Worm (Caenorhabditis elegans): ENCODE data around the gene Y17D7B.3.
A peak's percentile ranks its signal among the peaks of the same experiment; 100 is the strongest.

Y17D7B.3 gene

DNA sequence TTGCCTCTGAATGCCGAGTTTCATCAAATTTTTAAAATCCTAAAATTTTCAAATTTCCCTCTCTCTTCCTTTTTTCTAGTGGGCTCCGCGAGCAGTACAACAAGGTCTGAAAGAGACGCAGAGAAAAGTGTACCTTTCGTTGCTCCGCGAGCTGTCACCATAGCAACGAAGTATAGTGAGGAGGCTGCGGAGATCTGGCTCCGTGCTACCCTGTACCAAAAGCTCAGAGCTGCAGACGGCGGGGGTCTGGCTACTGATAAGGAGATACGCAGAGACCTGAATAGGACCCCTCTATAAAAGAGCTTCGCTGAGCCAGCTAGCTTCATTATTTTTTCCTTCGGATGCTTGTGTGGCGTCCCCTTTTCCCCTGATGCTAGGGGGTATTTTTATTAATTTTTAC, 3.1 kb downstream of the Y17D7B.3 start, which contains the start of gene Y17D7B.10 (continued):
- TF ChIP-seq ceh-58 (GFP tag; IDR thresholded peaks at IDR 0.05) (no peak), K12H6.12 (tag; optimal IDR thresholded peaks at IDR 0.05) (no peak), fkh-3 (tag; optimal IDR thresholded peaks at IDR 0.05) (no peak), ceh-27 (GFP tag; optimal IDR thresholded peaks at IDR 0.05) (no peak), sdz-38 (tag; optimal IDR thresholded peaks at IDR 0.05) (no peak)

DNA sequence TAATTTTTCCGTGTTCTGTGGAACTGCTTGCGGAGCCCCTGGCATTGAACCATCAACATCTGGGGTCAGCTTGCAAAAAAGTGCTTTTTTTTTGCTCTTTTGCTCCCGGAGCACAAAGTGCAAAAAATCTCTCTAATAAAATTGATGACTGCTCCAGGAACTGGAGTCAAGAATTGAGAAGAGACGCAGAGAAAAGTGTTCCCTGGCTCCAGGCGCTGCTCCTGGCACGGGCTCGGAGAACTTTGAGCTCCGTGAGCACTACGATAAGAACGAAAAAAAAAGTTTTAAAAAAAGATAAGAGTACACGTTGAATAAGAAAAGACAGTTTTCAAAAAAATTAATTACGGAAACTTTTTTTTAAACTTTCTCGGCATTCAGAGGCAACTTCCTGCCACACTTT, 3.8 kb downstream of the Y17D7B.3 start:
- TF ChIP-seq F22D6.2 (tag; optimal IDR thresholded peaks at IDR 0.05) (no peak), bed-2 (GFP tag; IDR thresholded peaks at IDR 0.05) (no peak), zfh-2 (GFP tag; conservative IDR thresholded peaks at IDR 0.05) (peak; percentile 48), attf-6 (GFP tag; IDR thresholded peaks at IDR 0.05) (no peak), mes-4 (tag; optimal IDR thresholded peaks at IDR 0.05) (no peak), F52B5.7 (tag; optimal IDR thresholded peaks at IDR 0.05) (no peak), athp-1 (tag; optimal IDR thresholded peaks at IDR 0.05) (no peak), repo-1 (tag; optimal IDR thresholded peaks at IDR 0.05) (no peak), ztf-28 (GFP tag; IDR thresholded peaks at IDR 0.05) (no peak), snpc-4 (GFP tag; optimal IDR thresholded peaks at IDR 0.05) (no peak), snpc-4 (tag; optimal IDR thresholded peaks at IDR 0.05) (peak in 1 of 4 experiments; percentile 15), B0261.1 (tag; optimal IDR thresholded peaks at IDR 0.05) (no peak), rcor-1 (GFP tag; IDR thresholded peaks at IDR 0.05) (no peak), egrh-3 (GFP tag; IDR thresholded peaks at IDR 0.05) (no peak), hmg-20 (GFP tag; IDR thresholded peaks at IDR 0.05) (no peak), nhr-80 (tag; optimal IDR thresholded peaks at IDR 0.05) (peak; percentile 76), ceh-100 (GFP tag; IDR thresholded peaks at IDR 0.05) (no peak), Y67H2A.10 (GFP tag; conservative IDR thresholded peaks at IDR 0.05) (no peak), lin-35 (GFP tag; optimal IDR thresholded peaks at IDR 0.05) (peak in 1 of 3 experiments; percentile 15), dox-1 (GFP tag; IDR thresholded peaks at IDR 0.05) (peak; percentile 61), K11D2.4 (GFP tag; IDR thresholded peaks at IDR 0.05) (no peak), F55B11.4 (tag; optimal IDR thresholded peaks at IDR 0.05; ENCODE audit: borderline replicate concordance, insufficient read depth) (no peak), hlh-12 (tag; optimal IDR thresholded peaks at IDR 0.05) (no peak), Y79H2A.3 (GFP tag; conservative IDR thresholded peaks at IDR 0.05) (no peak), hmg-1.2 (GFP tag; IDR thresholded peaks at IDR 0.05) (peak; percentile 27; the same call in 1 of the 2 replicates), ceh-79 (tag; optimal IDR thresholded peaks at IDR 0.05) (no peak), sptf-2 (GFP tag; optimal IDR thresholded peaks at IDR 0.05) (no peak), B0035.1 (tag; optimal IDR thresholded peaks at IDR 0.05) (no peak), ztf-18 (tag; optimal IDR thresholded peaks at IDR 0.05) (no peak), lir-1 (GFP tag; conservative IDR thresholded peaks at IDR 0.05) (no peak), dpl-1 (GFP tag; optimal IDR thresholded peaks at IDR 0.05) (no peak), cebp-1 (GFP tag; IDR thresholded peaks at IDR 0.05) (no peak), cebp-1 (tag; optimal IDR thresholded peaks at IDR 0.05) (peak; percentile 32), ztf-25 (GFP tag; IDR thresholded peaks at IDR 0.05) (no peak)

DNA sequence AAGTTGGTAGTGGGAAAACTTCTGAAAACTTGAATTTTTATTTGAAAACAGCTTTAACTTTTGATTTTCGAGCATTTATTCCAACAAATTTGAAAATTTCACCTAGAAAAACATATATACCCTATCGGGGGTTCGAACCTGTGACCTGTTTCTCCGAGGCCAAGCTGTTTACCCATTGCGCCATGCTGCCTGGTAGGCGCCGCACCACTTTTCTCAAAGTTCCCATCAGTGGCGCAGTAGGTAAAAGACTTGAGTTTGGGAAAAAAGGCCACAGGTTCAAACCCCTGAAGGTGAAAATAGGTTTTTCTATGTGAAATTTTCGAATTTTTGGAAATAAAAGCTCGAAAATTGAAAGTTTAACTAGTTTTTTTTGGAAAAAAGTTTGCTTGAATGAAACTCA, 6.0 kb downstream of the Y17D7B.3 start:
- TF ChIP-seq pha-4 (tag; optimal IDR thresholded peaks at IDR 0.05) (no peak), tbp1 (GFP tag; optimal IDR thresholded peaks at IDR 0.05) (peak; percentile 73), nhr-27 (tag; optimal IDR thresholded peaks at IDR 0.05) (no peak), aptf-2 (GFP tag; conservative IDR thresholded peaks at IDR 0.05) (no peak), efl-1 (GFP tag; optimal IDR thresholded peaks at IDR 0.05) (no peak), F37B4.10 (GFP tag; IDR thresholded peaks at IDR 0.05) (no peak), aptf-3 (GFP tag; IDR thresholded peaks at IDR 0.05) (no peak), athp-1 (tag; optimal IDR thresholded peaks at IDR 0.05) (no peak), Y95B8A.8 (GFP tag; IDR thresholded peaks at IDR 0.05) (no peak), B0261.1 (tag; optimal IDR thresholded peaks at IDR 0.05) (peak; percentile 3), madf-6 (GFP tag; IDR thresholded peaks at IDR 0.05) (no peak), egl-18 (GFP tag; IDR thresholded peaks at IDR 0.05) (no peak), F49E8.2 (tag; optimal IDR thresholded peaks at IDR 0.05; ENCODE audit: insufficient read depth) (no peak), ets-4 (GFP tag; optimal IDR thresholded peaks at IDR 0.05) (no peak)
